Fruit fly (Drosophila melanogaster) whole organism, adult: ENCODE measurements around the gene PDCD-5.

Experiments
- CG11617 ChIP-seq: fragments of 200-800 bp; sonication (Bioruptor generic); optimal IDR thresholded peaks from 2 replicates; lab custom pipeline; 2017; ENCODE audit warnings: mild to moderate bottlenecking, missing biosample characterization, missing genetic modification reagents, missing genetic modification characterization
- CG14711 ChIP-seq: fragments of 200-800 bp; sonication (Bioruptor generic); optimal IDR thresholded peaks from 2 replicates; lab custom pipeline; 2018; ENCODE audit warnings: missing biosample characterization, mild to moderate bottlenecking, missing genetic modification characterization, moderate library complexity
- CG7045 ChIP-seq: fragments of 200-800 bp; sonication (Bioruptor generic); optimal IDR thresholded peaks from 2 replicates; lab custom pipeline; 2017; ENCODE audit warnings: missing biosample characterization, mild to moderate bottlenecking, missing genetic modification characterization
- Crg-1 ChIP-seq: fragments of 200-800 bp; sonication (Bioruptor generic); optimal IDR thresholded peaks from 2 replicates; lab custom pipeline; 2016; ENCODE audit warnings: missing biosample characterization, missing genetic modification characterization
- Hr96 ChIP-seq: fragments of 200-800 bp; sonication (Bioruptor generic); optimal IDR thresholded peaks from 2 replicates; lab custom pipeline; 2016; ENCODE audit warnings: missing biosample characterization, missing genetic modification characterization
- cic ChIP-seq: fragments of 200-800 bp; sonication (Bioruptor generic); optimal IDR thresholded peaks from 2 replicates; lab custom pipeline; 2017; ENCODE audit warnings: missing biosample characterization, mild to moderate bottlenecking, missing genetic modification characterization, moderate library complexity
- kay ChIP-seq: fragments of 200-800 bp; sonication (Bioruptor generic); peaks from one replicate; lab custom pipeline; 2016; ENCODE audit warnings: missing biosample characterization, missing genetic modification characterization, borderline replicate concordance
- pad ChIP-seq: fragments of 200-800 bp; sonication (Bioruptor generic); optimal IDR thresholded peaks from 3 replicates; lab custom pipeline; 2017; ENCODE audit warnings: missing biosample characterization, missing genetic modification characterization, mild to moderate bottlenecking, moderate library complexity, missing genetic modification reagents
- tj ChIP-seq: fragments of 200-800 bp; sonication (Bioruptor generic); optimal IDR thresholded peaks from 3 replicates; lab custom pipeline; 2017; ENCODE audit warnings: missing biosample characterization, mild to moderate bottlenecking, missing genetic modification characterization, moderate library complexity

dm6 chr3L:16209641-16210040, 22.2 kb downstream of the PDCD-5 start:
- TF ChIP-seq Crg-1 (no peak), Hr96 (GFP tag; lab: Kevin White, UChicago) (no peak), cic (GFP tag; lab: Kevin White, UChicago) (no peak), tj (GFP tag; lab: Kevin White, UChicago) (no peak), pad (no peak), kay (no peak), CG14711 (tag; lab: Kevin White, UChicago) (no peak), CG7045 (no peak), CG11617 (no peak)
